Worm (Caenorhabditis elegans) whole organism, L4/young adult: ENCODE results near the gene D1079.1.

Experiments used
- W03F9.2 ChIP-seq: fragments of 150-350 bp; optimal IDR thresholded peaks from 2 replicates; lab custom pipeline; 2014; ENCODE audit warnings: missing biosample characterization, missing genetic modification characterization
- dao-5 ChIP-seq: sonication (generic microtip); optimal IDR thresholded peaks from 2 replicates; lab custom pipeline; 2016; ENCODE audit warnings: missing genotype, missing genetic modification characterization, moderate library complexity, missing compliant biosample characterization
- him-1 ChIP-seq: sonication (generic microtip); optimal IDR thresholded peaks from 2 replicates; lab custom pipeline; 2016; ENCODE audit warnings: missing genotype, missing genetic modification reagents, missing genetic modification characterization, missing compliant biosample characterization

DNA sequence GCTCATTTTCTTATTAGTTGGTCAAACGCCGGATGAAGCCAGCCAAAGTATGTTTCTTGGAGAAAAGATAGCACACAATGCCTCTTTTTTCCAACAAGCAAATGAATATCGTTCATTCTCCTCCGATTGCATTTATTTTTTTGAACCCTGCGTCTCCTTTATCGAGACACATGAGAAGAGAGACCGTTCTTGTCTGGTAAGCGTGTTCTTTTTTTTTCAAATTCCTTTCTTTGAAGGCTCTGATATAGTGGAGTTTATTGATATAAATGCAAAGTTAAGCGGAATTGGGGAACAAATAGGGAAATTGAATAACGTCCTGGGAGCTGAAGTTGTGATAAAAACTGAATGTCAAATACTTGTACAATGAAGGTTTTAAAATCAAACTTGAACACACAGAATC lies 40.4 kb upstream of the D1079.1 start, which contains the start of gene F14H12.7:
- TF ChIP-seq W03F9.2 (no peak), him-1 (tag; lab: Kevin White, UChicago) (no peak), dao-5 (no peak)
